Worm (Caenorhabditis elegans) whole organism, mixed stage, embryonic: ENCODE measurements around the gene nhr-147.

ENCODE experiments used
- ces-1 ChIP-seq: fragments of 150-350 bp; optimal IDR thresholded peaks from 2 replicates; lab custom pipeline; 2014; ENCODE audit warnings: missing biosample characterization, missing genetic modification reagents, missing genetic modification characterization
- drap-1 ChIP-seq: fragments of 200-800 bp; sonication (Bioruptor generic); optimal IDR thresholded peaks from 3 replicates; lab custom pipeline; 2018; ENCODE audit warnings: mild to moderate bottlenecking, missing genetic modification characterization, missing compliant biosample characterization
- elt-1 ChIP-seq: sonication (generic microtip); optimal IDR thresholded peaks from 2 replicates; lab custom pipeline; 2017; ENCODE audit warnings: missing genetic modification characterization, mild to moderate bottlenecking, missing compliant biosample characterization, antibody characterized with exemption, moderate library complexity, borderline replicate concordance; ENCODE audit not compliant: insufficient read depth
- elt-3 ChIP-seq: fragments of 150-350 bp; optimal IDR thresholded peaks from 2 replicates; lab custom pipeline; 2014; ENCODE audit warnings: missing biosample characterization, missing genetic modification characterization
- flh-1 ChIP-seq: fragments of 200-800 bp; sonication (Bioruptor generic); optimal IDR thresholded peaks from 2 replicates; lab custom pipeline; 2018; ENCODE audit warnings: mild to moderate bottlenecking, missing genetic modification characterization, moderate library complexity, missing compliant biosample characterization
- hlh-1 ChIP-seq: fragments of 150-350 bp; optimal IDR thresholded peaks from 2 replicates; lab custom pipeline; 2014; ENCODE audit warnings: missing biosample characterization, missing genetic modification reagents, missing genetic modification characterization
- mep-1 ChIP-seq: fragments of 150-350 bp; optimal IDR thresholded peaks from 2 replicates; lab custom pipeline; 2017; ENCODE audit warnings: missing biosample characterization, missing genetic modification reagents, missing genetic modification characterization, inconsistent platforms
- mls-2 ChIP-seq: sonication (generic microtip); optimal IDR thresholded peaks from 2 replicates; lab custom pipeline; 2016; ENCODE audit warnings: mild to moderate bottlenecking, missing genetic modification characterization, moderate library complexity, missing compliant biosample characterization
- nhr-28 ChIP-seq: fragments of 150-350 bp; optimal IDR thresholded peaks from 2 replicates; lab custom pipeline; 2014; ENCODE audit warnings: missing biosample characterization, missing genetic modification characterization
- nhr-76 ChIP-seq: sonication (generic microtip); optimal IDR thresholded peaks from 2 replicates; lab custom pipeline; 2017; ENCODE audit warnings: missing biosample characterization, missing genetic modification characterization
- pha-4 ChIP-seq: fragments of 150-350 bp; optimal IDR thresholded peaks from 2 replicates; lab custom pipeline; 2018; ENCODE audit warnings: missing biosample characterization, missing genetic modification reagents, missing genetic modification characterization
- snpc-4 ChIP-seq: fragments of 150-350 bp; optimal IDR thresholded peaks from 2 replicates; lab custom pipeline; 2014; ENCODE audit warnings: missing biosample characterization, missing genetic modification characterization
- unc-39 ChIP-seq: fragments of 150-350 bp; optimal IDR thresholded peaks from 2 replicates; lab custom pipeline; 2014; ENCODE audit warnings: missing biosample characterization, missing genetic modification characterization
- unc-62 ChIP-seq: fragments of 150-350 bp; optimal IDR thresholded peaks from 2 replicates; lab custom pipeline; 2014; ENCODE audit warnings: missing biosample characterization, missing genetic modification reagents, missing genetic modification characterization

DNA sequence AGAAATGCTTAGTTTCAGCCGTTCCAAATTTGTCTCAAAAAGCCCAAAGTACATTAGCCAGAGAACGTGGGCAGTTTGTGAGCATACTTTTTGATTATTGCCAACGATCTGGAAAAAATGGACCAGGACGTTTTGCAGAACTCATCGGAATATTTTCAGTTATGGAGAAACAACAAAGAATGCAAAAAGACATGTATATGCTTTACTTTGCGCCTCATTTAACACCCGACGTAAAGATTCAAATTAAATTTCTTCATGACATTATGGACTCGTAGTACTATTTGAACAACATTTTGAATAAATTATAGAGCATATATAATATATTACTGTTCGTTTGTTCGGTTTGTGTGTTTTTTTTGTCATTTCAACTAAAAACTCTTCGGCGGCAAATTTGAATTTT, 2.1 kb upstream of the nhr-147 start, which contains the start of gene srh-244:
- TF ChIP-seq nhr-76 = no peak
- TF ChIP-seq pha-4 (tag; lab: Kevin White, UChicago) = no peak
- no peak for TF ChIP-seq elt-3 (tag; lab: Kevin White, UChicago)
- no peak for TF ChIP-seq unc-62 (GFP tag; lab: Kevin White, UChicago)
- TF ChIP-seq hlh-1 (tag; lab: Kevin White, UChicago) = no peak
- no peak for TF ChIP-seq unc-39 (tag; lab: Kevin White, UChicago)
- TF ChIP-seq mep-1 (tag; lab: Kevin White, UChicago) = no peak
- TF ChIP-seq mls-2 = no peak
- TF ChIP-seq nhr-28 (tag; lab: Kevin White, UChicago) = no peak
- TF ChIP-seq drap-1 (GFP tag; lab: Kevin White, UChicago) = no peak
- TF ChIP-seq ces-1 (GFP tag; lab: Kevin White, UChicago) = no peak
- no peak for TF ChIP-seq flh-1 (GFP tag; lab: Kevin White, UChicago)
- no peak for TF ChIP-seq snpc-4 (tag; lab: Kevin White, UChicago)
- no peak for TF ChIP-seq elt-1
